Worm (Caenorhabditis elegans): ENCODE data around the gene daf-31.

- TF ChIP-seq tra-4 (tag; optimal IDR thresholded peaks at IDR 0.05) (no peak), scrt-1 (GFP tag; IDR thresholded peaks at IDR 0.05) (no peak), F13C5.2 (tag; optimal IDR thresholded peaks at IDR 0.05) (no peak), ama-1 (optimal IDR thresholded peaks at IDR 0.05) (no peak), ceh-13 (GFP tag; optimal IDR thresholded peaks at IDR 0.05) (no peak), tbx-37 (GFP tag; conservative IDR thresholded peaks at IDR 0.05) (no peak), tbx-11 (GFP tag; IDR thresholded peaks at IDR 0.05) (no peak), sea-1 (GFP tag; conservative IDR thresholded peaks at IDR 0.05) (no peak), aly-1 (tag; optimal IDR thresholded peaks at IDR 0.05) (no peak), hnd-1 (tag; optimal IDR thresholded peaks at IDR 0.05) (no peak), pes-1 (GFP tag; IDR thresholded peaks at IDR 0.05) (no peak), ets-7 (tag; optimal IDR thresholded peaks at IDR 0.05) (no peak), ceh-36 (tag; optimal IDR thresholded peaks at IDR 0.05) (no peak), flt-1 (GFP tag; IDR thresholded peaks at IDR 0.05) (no peak)
These were observed 9.6 kb downstream of the daf-31 start, which contains the start of gene F35H10.6 for ce11 chrIV:8299636-8300035.
